Fruit fly (Drosophila melanogaster): ENCODE results near the gene Syx17.
A peak's percentile ranks its signal among the peaks of the same experiment; 100 is the strongest.

Gene Syx17

dm6 chr3L:4380231-4380645, 23.0 kb upstream of the Syx17 start, which contains the start of gene DopEcR (continued):
- TF ChIP-seq z (GFP tag; IDR thresholded peaks at IDR 0.05) (no peak), Antp (GFP tag; optimal IDR thresholded peaks at IDR 0.05) (no peak), ind (GFP tag; optimal IDR thresholded peaks at IDR 0.05) (no peak), chif (GFP tag; optimal IDR thresholded peaks at IDR 0.05) (no peak), CG6272 (GFP tag; IDR thresholded peaks at IDR 0.05) (no peak), crc (GFP tag; optimal IDR thresholded peaks at IDR 0.05) (no peak), CG3847 (GFP tag; IDR thresholded peaks at IDR 0.05) (no peak), CG34224 (GFP tag; IDR thresholded peaks at IDR 0.05; ENCODE audit: partially characterized antibody) (no peak), Lpt (GFP tag; optimal IDR thresholded peaks at IDR 0.05) (no peak), Hey (tag; optimal IDR thresholded peaks at IDR 0.05) (no peak), GATAe (GFP tag; conservative IDR thresholded peaks at IDR 0.05) (no peak), CG15514 (GFP tag; optimal IDR thresholded peaks at IDR 0.05) (peak; percentile 31), chinmo (GFP tag; IDR thresholded peaks at IDR 0.05; ENCODE audit: partially characterized antibody) (0 out of 4 replicates have a peak, but pooled peaks have one; percentile 28), ato (GFP tag; IDR thresholded peaks at IDR 0.05; ENCODE audit: partially characterized antibody) (no peak), CG7928 (GFP tag; optimal IDR thresholded peaks at IDR 0.05) (no peak), Mes4 (GFP tag; optimal IDR thresholded peaks at IDR 0.05) (no peak), NK7.1 (GFP tag; optimal IDR thresholded peaks at IDR 0.05) (no peak), unpg (GFP tag; optimal IDR thresholded peaks at IDR 0.05) (no peak), D (optimal IDR thresholded peaks at IDR 0.05) (no peak), D (GFP tag; optimal IDR thresholded peaks at IDR 0.05) (peak; percentile 3), luna (GFP tag; optimal IDR thresholded peaks at IDR 0.05) (no peak), lmd (GFP tag; IDR thresholded peaks at IDR 0.05) (no peak), Nf-YA (GFP tag; IDR thresholded peaks at IDR 0.05) (no peak), Gsc (GFP tag; IDR thresholded peaks at IDR 0.05) (no peak), PHDP (tag; optimal IDR thresholded peaks at IDR 0.05) (peak; percentile 24), crp (GFP tag; optimal IDR thresholded peaks at IDR 0.05) (no peak), CrebB (tag; optimal IDR thresholded peaks at IDR 0.05) (no peak), CG6689 (GFP tag; IDR thresholded peaks at IDR 0.05) (no peak), Ptx1 (GFP tag; IDR thresholded peaks at IDR 0.05) (no peak), CG33557 (GFP tag; optimal IDR thresholded peaks at IDR 0.05) (peak; percentile 3), chn (GFP tag; optimal IDR thresholded peaks at IDR 0.05) (no peak), bcd (GFP tag; optimal IDR thresholded peaks at IDR 0.05) (no peak), CG2889 (GFP tag; IDR thresholded peaks at IDR 0.05) (no peak), grau (tag; optimal IDR thresholded peaks at IDR 0.05) (peak; percentile 18), Dad (GFP tag; optimal IDR thresholded peaks at IDR 0.05) (no peak), CG11093 (GFP tag; IDR thresholded peaks at IDR 0.05) (no peak), CG6765 (GFP tag; optimal IDR thresholded peaks at IDR 0.05) (peak; percentile 64), CG4707 (GFP tag; optimal IDR thresholded peaks at IDR 0.05) (peak; percentile 21), CG8359 (GFP tag; optimal IDR thresholded peaks at IDR 0.05; ENCODE audit: borderline replicate concordance) (no peak), Vsx1 (GFP tag; optimal IDR thresholded peaks at IDR 0.05) (no peak), CG1647 (GFP tag; optimal IDR thresholded peaks at IDR 0.05) (no peak), CG11504 (tag; optimal IDR thresholded peaks at IDR 0.05) (peak; percentile 33), CG16813 (GFP tag; IDR thresholded peaks at IDR 0.05; ENCODE audit: partially characterized antibody) (no peak), br (optimal IDR thresholded peaks at IDR 0.05) (no peak), CG4820 (GFP tag; optimal IDR thresholded peaks at IDR 0.05) (no peak), zen (tag; optimal IDR thresholded peaks at IDR 0.05) (no peak), CG17359 (tag; optimal IDR thresholded peaks at IDR 0.05) (peak; percentile 53), Deaf1 (tag; optimal IDR thresholded peaks at IDR 0.05) (peak; percentile 64), Poxn (GFP tag; IDR thresholded peaks at IDR 0.05) (no peak), peb (GFP tag; IDR thresholded peaks at IDR 0.05) (no peak), CG3726 (GFP tag; IDR thresholded peaks at IDR 0.05) (no peak), ro (GFP tag; IDR thresholded peaks at IDR 0.05) (no peak)
